Fruit fly (Drosophila melanogaster): ENCODE results near the gene smp-30.

Gene smp-30

DNA sequence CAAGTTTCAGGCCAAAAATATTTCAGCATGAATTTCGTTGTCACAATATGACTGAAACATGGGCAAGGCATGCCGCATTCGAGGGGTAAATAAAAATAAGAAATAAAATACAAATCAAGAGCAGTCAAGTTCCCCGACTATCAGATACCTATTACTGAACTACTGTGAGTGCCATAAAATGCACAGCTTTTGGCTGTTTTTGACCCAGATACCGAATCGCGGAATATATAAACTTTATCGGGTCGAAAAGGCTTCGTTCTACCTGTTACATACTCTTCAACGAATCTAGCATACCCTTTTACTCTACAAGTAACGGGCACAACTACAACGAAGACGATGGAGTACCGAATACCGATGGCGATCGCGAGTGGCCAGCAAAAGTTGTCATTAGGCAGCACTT, 44.2 kb downstream of the smp-30 start (continued):
- TF ChIP-seq tin (GFP tag; optimal IDR thresholded peaks at IDR 0.05): peak; percentile 23
- TF ChIP-seq Spps (tag; optimal IDR thresholded peaks at IDR 0.05): no peak
- peak; percentile 28 for TF ChIP-seq CrebB (tag; optimal IDR thresholded peaks at IDR 0.05)
- no peak for TF ChIP-seq yki (optimal IDR thresholded peaks at IDR 0.05)
- TF ChIP-seq cato (GFP tag; optimal IDR thresholded peaks at IDR 0.05; ENCODE audit: borderline replicate concordance): no peak
- peak; percentile 28; the same call in 1 of the 3 replicates for TF ChIP-seq knrl (GFP tag; IDR thresholded peaks at IDR 0.05; ENCODE audit: partially characterized antibody)
- peak; percentile 73 for TF ChIP-seq CG5953 (GFP tag; IDR thresholded peaks at IDR 0.05)
- no peak for TF ChIP-seq CG10462 (GFP tag; optimal IDR thresholded peaks at IDR 0.05)
- peak; percentile 84 for TF ChIP-seq Dbx (GFP tag; IDR thresholded peaks at IDR 0.05)
- peak; percentile 19 for TF ChIP-seq CG8089 (GFP tag; optimal IDR thresholded peaks at IDR 0.05)
- TF ChIP-seq pnt (GFP tag; optimal IDR thresholded peaks at IDR 0.05): peak; percentile 23
- TF ChIP-seq Atf6 (GFP tag; IDR thresholded peaks at IDR 0.05): peak; percentile 87
- no peak for TF ChIP-seq CG13894 (tag; optimal IDR thresholded peaks at IDR 0.05)
- TF ChIP-seq CG6813 (GFP tag; optimal IDR thresholded peaks at IDR 0.05): peak; percentile 4
- peak; percentile 34; the same call in 1 of the 2 replicates for TF ChIP-seq Lim3 (GFP tag; IDR thresholded peaks at IDR 0.05)
- no peak for TF ChIP-seq wek (GFP tag; optimal IDR thresholded peaks at IDR 0.05)
- TF ChIP-seq gsb-n (tag; optimal IDR thresholded peaks at IDR 0.05): no peak
- peak; percentile 61 for TF ChIP-seq Sox102F (GFP tag; optimal IDR thresholded peaks at IDR 0.05)
- no peak for TF ChIP-seq CG34376 (GFP tag; optimal IDR thresholded peaks at IDR 0.05)
- TF ChIP-seq sob (GFP tag; IDR thresholded peaks at IDR 0.05): peak; percentile 72
- no peak for TF ChIP-seq CG12104 (GFP tag; optimal IDR thresholded peaks at IDR 0.05)
- TF ChIP-seq CG3281 (GFP tag; optimal IDR thresholded peaks at IDR 0.05): no peak
- no peak for TF ChIP-seq usp (GFP tag; optimal IDR thresholded peaks at IDR 0.05)
- peak; percentile 45 to 59 for TF ChIP-seq Pdp1 (GFP tag; optimal IDR thresholded peaks at IDR 0.05)
- peak; percentile 66; the same call in 1 of the 2 replicates for TF ChIP-seq rib (GFP tag; IDR thresholded peaks at IDR 0.05)
- TF ChIP-seq maf-S (GFP tag; optimal IDR thresholded peaks at IDR 0.05): peak; percentile 22
- no peak for TF ChIP-seq CG15011 (GFP tag; optimal IDR thresholded peaks at IDR 0.05)
- TF ChIP-seq wor (GFP tag; IDR thresholded peaks at IDR 0.05): peak; percentile 49
- peak; percentile 37 for TF ChIP-seq CG7556 (GFP tag; optimal IDR thresholded peaks at IDR 0.05)
- TF ChIP-seq CG15479 (GFP tag; optimal IDR thresholded peaks at IDR 0.05): no peak
- peak; percentile 51; the same call in 1 of the 2 replicates for TF ChIP-seq CG31441 (GFP tag; IDR thresholded peaks at IDR 0.05)
- peak; percentile 21 for TF ChIP-seq fd3F (GFP tag; optimal IDR thresholded peaks at IDR 0.05)
- no peak for TF ChIP-seq z (GFP tag; IDR thresholded peaks at IDR 0.05)
- TF ChIP-seq Hr51 (GFP tag; optimal IDR thresholded peaks at IDR 0.05): peak; percentile 50 to 54
- TF ChIP-seq E2f2 (GFP tag; IDR thresholded peaks at IDR 0.05): peak; percentile 49
- peak; percentile 38 for TF ChIP-seq CG9817 (tag; optimal IDR thresholded peaks at IDR 0.05)
- TF ChIP-seq CG18764 (GFP tag; optimal IDR thresholded peaks at IDR 0.05): no peak
- peak; percentile 39; the same call in 1 of the 2 replicates for TF ChIP-seq CG11085 (GFP tag; IDR thresholded peaks at IDR 0.05)
- no peak for TF ChIP-seq CG6654 (GFP tag; optimal IDR thresholded peaks at IDR 0.05)
- TF ChIP-seq Asciz (GFP tag; optimal IDR thresholded peaks at IDR 0.05): peak; percentile 6

DNA sequence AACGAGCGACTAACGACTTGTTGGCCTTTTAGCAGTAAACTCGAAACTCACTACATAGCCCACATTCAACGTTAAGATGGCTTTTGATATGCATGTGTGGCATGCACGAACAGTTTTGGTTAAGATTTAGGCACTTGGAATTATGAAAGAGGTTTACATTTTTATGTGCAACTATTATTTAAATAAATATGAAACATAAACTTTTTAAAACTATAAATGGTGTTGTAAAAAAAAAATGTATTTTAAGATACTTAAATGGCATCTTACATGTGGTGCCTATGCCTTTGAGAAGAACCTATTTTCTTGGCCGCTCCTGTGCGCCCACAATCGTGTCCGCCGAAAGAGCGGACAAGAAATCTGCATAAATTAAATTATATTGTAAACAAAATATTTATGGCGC, 44.7 kb downstream of the smp-30 start:
- no peak for TF ChIP-seq Scr (GFP tag; IDR thresholded peaks at IDR 0.05; ENCODE audit: partially characterized antibody)
- no peak for TF ChIP-seq NC2α (GFP tag; optimal IDR thresholded peaks at IDR 0.05)
- TF ChIP-seq Hmx (GFP tag; optimal IDR thresholded peaks at IDR 0.05): no peak
- no peak for TF ChIP-seq CG7271 (tag; optimal IDR thresholded peaks at IDR 0.05)
- no peak for TF ChIP-seq knrl (GFP tag; IDR thresholded peaks at IDR 0.05; ENCODE audit: partially characterized antibody)
- peak; percentile 5 for TF ChIP-seq phol (tag; optimal IDR thresholded peaks at IDR 0.05)
- TF ChIP-seq sens (GFP tag): no peak
- TF ChIP-seq H2.0 (GFP tag; IDR thresholded peaks at IDR 0.05): peak; percentile 35; the same call in 1 of the 2 replicates
- TF ChIP-seq crol (GFP tag; IDR thresholded peaks at IDR 0.05): no peak
- no peak for TF ChIP-seq Hand (GFP tag; optimal IDR thresholded peaks at IDR 0.05)
- no peak for TF ChIP-seq emc (GFP tag; optimal IDR thresholded peaks at IDR 0.05)
- TF ChIP-seq Max (GFP tag; optimal IDR thresholded peaks at IDR 0.05): no peak
- TF ChIP-seq CG32772 (GFP tag; IDR thresholded peaks at IDR 0.05): no peak
- TF ChIP-seq Ssrp (tag; optimal IDR thresholded peaks at IDR 0.05): no peak
- TF ChIP-seq ap (GFP tag; IDR thresholded peaks at IDR 0.05): 0 out of 2 replicates have a peak, but pooled peaks have one; percentile 27

Data from whole organism, embryonic.